Worm (Caenorhabditis elegans) whole organism, L1 larva: ENCODE data around the gene R08C7.1.
A peak's percentile ranks its signal among the peaks of the same experiment; 100 is the strongest.

Source experiments
- C16A3.4 ChIP-seq: fragments of 150-350 bp; optimal IDR thresholded peaks from 2 replicates; lab custom pipeline; 2014; ENCODE audit warnings: missing biosample characterization, missing genetic modification characterization
- F16B12.6 ChIP-seq: fragments of 150-350 bp; optimal IDR thresholded peaks from 2 replicates; lab custom pipeline; 2014; ENCODE audit warnings: missing biosample characterization, missing genetic modification characterization
- Y116A8C.19 ChIP-seq: sonication (generic microtip); optimal IDR thresholded peaks from 2 replicates; lab custom pipeline; 2016; ENCODE audit warnings: missing compliant biosample characterization, missing genetic modification characterization, borderline replicate concordance
- aha-1 ChIP-seq: fragments of 150-350 bp; optimal IDR thresholded peaks from 2 replicates; lab custom pipeline; 2014; ENCODE audit warnings: missing biosample characterization, missing genetic modification characterization
- aly-2 ChIP-seq: fragments of 150-350 bp; optimal IDR thresholded peaks from 2 replicates; lab custom pipeline; 2014; ENCODE audit warnings: missing biosample characterization, missing genetic modification characterization
- blmp-1 ChIP-seq: fragments of 150-350 bp; optimal IDR thresholded peaks from 2 replicates; lab custom pipeline; 2014; ENCODE audit warnings: missing biosample characterization, missing genetic modification characterization
- ceh-63 ChIP-seq: fragments of 200-800 bp; sonication (Bioruptor generic); optimal IDR thresholded peaks from 2 replicates; lab custom pipeline; 2018; ENCODE audit warnings: mild to moderate bottlenecking, missing genetic modification characterization, missing compliant biosample characterization
- ceh-90 ChIP-seq: sonication (generic microtip); optimal IDR thresholded peaks from 2 replicates; lab custom pipeline; 2016; ENCODE audit warnings: missing genetic modification characterization, missing compliant biosample characterization
- dpl-1 ChIP-seq, 3 experiments: fragments of 150-350 bp in 2 of 3; sonication (generic microtip) in 1 of 3; optimal IDR thresholded peaks; 2 replicates each; lab custom pipeline; 2014 to 2017; ENCODE audit warnings: missing biosample characterization in 3 of 3, missing genetic modification characterization in 3 of 3, missing genetic modification reagents in 3 of 3
- efl-3 ChIP-seq: fragments of 200-800 bp; sonication (Bioruptor generic); optimal IDR thresholded peaks from 2 replicates; lab custom pipeline; 2018; ENCODE audit warnings: mild to moderate bottlenecking, missing genetic modification characterization, missing compliant biosample characterization
- egl-13 ChIP-seq: sonication (generic microtip); optimal IDR thresholded peaks from 2 replicates; lab custom pipeline; 2016; ENCODE audit warnings: missing genotype, missing genetic modification reagents, missing genetic modification characterization, missing compliant biosample characterization
- egl-27 ChIP-seq, 2 experiments: fragments of 150-350 bp in 1 of 2; sonication (generic microtip); optimal IDR thresholded peaks; 3 replicates each; lab custom pipeline; 2017 to 2018; ENCODE audit warnings: missing biosample characterization in 2 of 2, missing genetic modification characterization in 2 of 2, missing genetic modification reagents in 2 of 2
- elt-2 ChIP-seq: sonication (generic microtip); optimal IDR thresholded peaks from 2 replicates; lab custom pipeline; 2016; ENCODE audit warnings: missing genetic modification characterization, mild to moderate bottlenecking, inconsistent platforms, missing compliant biosample characterization, missing genetic modification reagents
- elt-3 ChIP-seq, 6 experiments: fragments of 150-350 bp in 1 of 6; sonication (generic microtip); optimal IDR thresholded peaks; 2 replicates each; lab custom pipeline; 2017 to 2018; ENCODE audit warnings: missing biosample characterization in 6 of 6, missing genetic modification characterization in 6 of 6, inconsistent platforms in 1 of 6
- ets-5 ChIP-seq: fragments of 200-800 bp; sonication (Bioruptor generic); IDR thresholded peaks from 2 replicates; pipeline ENCODE4 v1.3.6; 2022; ENCODE audit warnings: missing genetic modification characterization, missing compliant biosample characterization
- fkh-10 ChIP-seq: sonication (generic microtip); optimal IDR thresholded peaks from 2 replicates; lab custom pipeline; 2017; ENCODE audit warnings: missing biosample characterization, missing genetic modification reagents, missing genetic modification characterization
- fkh-4 ChIP-seq: sonication (generic microtip); optimal IDR thresholded peaks from 2 replicates; lab custom pipeline; 2016; ENCODE audit warnings: missing compliant biosample characterization, missing genetic modification characterization, borderline replicate concordance
- grh-1 ChIP-seq: fragments of 200-800 bp; sonication (Bioruptor generic); IDR thresholded peaks from 2 replicates; pipeline ENCODE4 v1.3.6; 2022; ENCODE audit warnings: missing genetic modification reagents, missing genetic modification characterization, missing compliant biosample characterization
- hlh-4 ChIP-seq: sonication (generic microtip); optimal IDR thresholded peaks from 2 replicates; lab custom pipeline; 2016; ENCODE audit warnings: mild to moderate bottlenecking, missing genetic modification characterization, missing compliant biosample characterization
- hpl-2 ChIP-seq: fragments of 150-350 bp; optimal IDR thresholded peaks from 2 replicates; lab custom pipeline; 2014; ENCODE audit warnings: missing biosample characterization, missing genetic modification reagents, missing genetic modification characterization
- irx-1 ChIP-seq: sonication (generic microtip); optimal IDR thresholded peaks from 2 replicates; lab custom pipeline; 2016; ENCODE audit warnings: missing genetic modification characterization, missing compliant biosample characterization
- isw-1 ChIP-seq: fragments of 200-800 bp; sonication (Bioruptor generic); IDR thresholded peaks from 2 replicates; pipeline ENCODE4 v1.3.6; 2022; ENCODE audit warnings: missing genetic modification characterization, missing compliant biosample characterization
- lin-14 ChIP-seq: fragments of 200-800 bp; sonication (Bioruptor generic); optimal IDR thresholded peaks from 2 replicates; lab custom pipeline; 2018; ENCODE audit warnings: mild to moderate bottlenecking, missing genetic modification characterization, moderate library complexity, missing compliant biosample characterization
- lin-15B ChIP-seq: fragments of 150-350 bp; sonication (generic microtip); optimal IDR thresholded peaks from 3 replicates; lab custom pipeline; 2014; ENCODE audit warnings: missing biosample characterization, missing genetic modification characterization
- lin-35 ChIP-seq, 2 experiments: fragments of 150-350 bp; optimal IDR thresholded peaks; 2 replicates each; lab custom pipeline; 2014; ENCODE audit warnings: missing biosample characterization in 2 of 2, missing genetic modification characterization in 2 of 2, missing genetic modification reagents in 2 of 2
- lin-39 ChIP-seq: fragments of 150-350 bp; optimal IDR thresholded peaks from 2 replicates; lab custom pipeline; 2014; ENCODE audit warnings: missing biosample characterization, missing genetic modification reagents, missing genetic modification characterization
- lir-3 ChIP-seq: sonication (generic microtip); optimal IDR thresholded peaks from 2 replicates; lab custom pipeline; 2016; ENCODE audit warnings: mild to moderate bottlenecking, missing genetic modification characterization, moderate library complexity, missing compliant biosample characterization; ENCODE audit not compliant: poor library complexity
- lsy-2 ChIP-seq, 2 experiments: fragments of 150-350 bp; optimal IDR thresholded peaks; 2 replicates each; lab custom pipeline; 2014; ENCODE audit warnings: missing biosample characterization in 2 of 2, missing genetic modification characterization in 2 of 2
- mab-9 ChIP-seq: fragments of 200-800 bp; sonication (Bioruptor generic); IDR thresholded peaks from 2 replicates; pipeline ENCODE4 v1.3.6; 2022; ENCODE audit warnings: missing genetic modification reagents, missing genetic modification characterization, missing compliant biosample characterization
- mef-2 ChIP-seq: fragments of 150-350 bp; optimal IDR thresholded peaks from 2 replicates; lab custom pipeline; 2014; ENCODE audit warnings: missing biosample characterization, missing genetic modification characterization
- mep-1 ChIP-seq: fragments of 150-350 bp; optimal IDR thresholded peaks from 2 replicates; lab custom pipeline; 2014; ENCODE audit warnings: missing biosample characterization, missing genetic modification characterization
- nhr-11 ChIP-seq: fragments of 150-350 bp; optimal IDR thresholded peaks from 2 replicates; lab custom pipeline; 2014; ENCODE audit warnings: missing biosample characterization, missing genetic modification characterization
- nhr-19 ChIP-seq: fragments of 200-800 bp; sonication (Bioruptor generic); conservative IDR thresholded peaks from 2 replicates; pipeline ENCODE4 v1.3.6; 2022; ENCODE audit warnings: missing genetic modification characterization, missing compliant biosample characterization
- nhr-237 ChIP-seq: fragments of 150-350 bp; optimal IDR thresholded peaks from 2 replicates; lab custom pipeline; 2014; ENCODE audit warnings: missing biosample characterization, missing genetic modification characterization
- nhr-28 ChIP-seq: fragments of 150-350 bp; optimal IDR thresholded peaks from 2 replicates; lab custom pipeline; 2014; ENCODE audit warnings: missing biosample characterization, missing genetic modification characterization
- nhr-47 ChIP-seq: sonication (generic microtip); optimal IDR thresholded peaks from 2 replicates; lab custom pipeline; 2016; ENCODE audit warnings: mild to moderate bottlenecking, missing genetic modification characterization, moderate library complexity, missing compliant biosample characterization
- nhr-77 ChIP-seq: fragments of 150-350 bp; optimal IDR thresholded peaks from 2 replicates; lab custom pipeline; 2014; ENCODE audit warnings: missing biosample characterization, missing genetic modification characterization
- nhr-85 ChIP-seq: sonication (generic microtip); peaks from one replicate; lab custom pipeline; 2016; ENCODE audit warnings: missing genetic modification characterization, inconsistent platforms, missing compliant biosample characterization
- pag-3 ChIP-seq: sonication (generic microtip); optimal IDR thresholded peaks from 2 replicates; lab custom pipeline; 2017; ENCODE audit warnings: missing genetic modification characterization, mild to moderate bottlenecking, missing compliant biosample characterization, antibody characterized with exemption, borderline replicate concordance; ENCODE audit not compliant: insufficient read depth
- rnt-1 ChIP-seq: sonication (generic microtip); optimal IDR thresholded peaks from 2 replicates; lab custom pipeline; 2016; ENCODE audit warnings: mild to moderate bottlenecking, missing genetic modification characterization, moderate library complexity, missing compliant biosample characterization
- skn-1 ChIP-seq: fragments of 150-350 bp; optimal IDR thresholded peaks from 2 replicates; lab custom pipeline; 2014; ENCODE audit warnings: missing biosample characterization, missing genetic modification characterization
- snu-23 ChIP-seq: sonication (generic microtip); optimal IDR thresholded peaks from 2 replicates; lab custom pipeline; 2016; ENCODE audit warnings: missing genetic modification characterization, missing compliant biosample characterization
- sox-4 ChIP-seq: sonication (generic microtip); optimal IDR thresholded peaks from 2 replicates; lab custom pipeline; 2016; ENCODE audit warnings: missing genetic modification characterization, missing compliant biosample characterization
- sptf-1 ChIP-seq: fragments of 150-350 bp; optimal IDR thresholded peaks from 2 replicates; lab custom pipeline; 2014; ENCODE audit warnings: missing biosample characterization, missing genetic modification characterization
- sup-37 ChIP-seq: fragments of 200-800 bp; sonication (Bioruptor generic); optimal IDR thresholded peaks from 2 replicates; lab custom pipeline; 2018; ENCODE audit warnings: mild to moderate bottlenecking, missing genetic modification characterization, missing compliant biosample characterization
- tbx-2 ChIP-seq: sonication (generic microtip); optimal IDR thresholded peaks from 2 replicates; lab custom pipeline; 2016; ENCODE audit warnings: missing genetic modification characterization, missing compliant biosample characterization
- unc-130 ChIP-seq: fragments of 150-350 bp; optimal IDR thresholded peaks from 2 replicates; lab custom pipeline; 2017; ENCODE audit warnings: missing biosample characterization, missing genetic modification characterization, inconsistent platforms
- unc-30 ChIP-seq: sonication (generic microtip); optimal IDR thresholded peaks from 2 replicates; lab custom pipeline; 2017; ENCODE audit warnings: missing biosample characterization, missing genetic modification characterization
- vab-15 ChIP-seq: sonication (generic microtip); optimal IDR thresholded peaks from 2 replicates; lab custom pipeline; 2017; ENCODE audit warnings: missing genotype, mild to moderate bottlenecking, missing genetic modification characterization, missing compliant biosample characterization
- zag-1 ChIP-seq: fragments of 150-350 bp; optimal IDR thresholded peaks from 2 replicates; lab custom pipeline; 2014; ENCODE audit warnings: missing biosample characterization, missing genetic modification characterization
- ztf-4 ChIP-seq: fragments of 150-350 bp; optimal IDR thresholded peaks from 2 replicates; lab custom pipeline; 2014; ENCODE audit warnings: missing biosample characterization, missing genetic modification characterization

The R08C7.1 gene

DNA sequence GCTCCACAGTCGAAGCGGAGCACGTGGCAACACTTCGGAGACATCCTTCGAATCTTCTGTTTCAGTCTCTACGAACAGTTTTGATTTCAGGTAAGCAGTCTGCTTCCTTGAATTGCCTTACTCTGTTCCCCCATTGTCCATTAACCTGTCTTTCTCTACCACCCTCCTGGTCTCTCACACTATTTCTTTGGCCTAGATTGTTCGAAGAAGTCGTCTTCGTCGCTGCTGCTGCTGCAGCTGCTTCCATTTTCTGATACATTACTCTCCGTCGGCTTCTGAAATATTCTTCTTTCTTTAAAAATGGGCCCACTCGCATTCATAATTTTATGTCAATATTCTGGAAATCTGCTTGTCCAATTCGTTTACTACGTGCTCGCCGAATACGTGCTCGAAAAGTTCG, at the start of gene R08C7.1:
R08C7.1 (plus strand) TSS at position 301 of the 400 bp plus-strand sequence.
- TF ChIP-seq nhr-85 (tag; lab: Kevin White, UChicago) (peak; percentile 37), elt-2 (no peak)

DNA sequence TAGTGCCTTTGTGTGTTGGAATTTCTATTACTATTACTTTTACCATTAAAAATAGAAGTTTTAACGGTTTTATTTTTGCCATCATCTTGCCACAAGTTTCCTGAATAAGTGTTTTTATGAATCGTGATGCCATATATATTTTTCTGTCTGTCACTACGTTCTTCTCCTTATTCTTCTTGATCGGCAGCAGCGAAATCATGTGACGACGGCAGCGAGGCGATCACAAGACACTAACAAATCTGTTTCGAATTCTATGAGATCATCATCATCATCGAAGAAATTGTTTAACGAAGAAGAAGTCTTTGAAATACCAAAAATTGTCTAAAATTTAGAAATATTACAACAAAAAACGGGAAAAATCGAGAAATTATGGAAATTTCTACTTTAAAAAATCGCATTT, 49.3 kb upstream of the R08C7.1 start:
- TF ChIP-seq vab-15: no peak
- peak; percentile 37 for TF ChIP-seq tbx-2 (tag; lab: Kevin White, UChicago)
- peak; percentile 88 for TF ChIP-seq blmp-1 (tag; lab: Kevin White, UChicago)
- TF ChIP-seq nhr-11: peak; percentile 1
- TF ChIP-seq F16B12.6: no peak
- TF ChIP-seq elt-3 (tag; optimal IDR thresholded peaks at IDR 0.05; lab: Kevin White, UChicago): peak in 2 of 6 experiments; percentile 55 to 92
- TF ChIP-seq ets-5 (GFP tag; lab: Robert Waterston, UW): no peak
- TF ChIP-seq elt-2: no peak
- TF ChIP-seq skn-1: peak; percentile 67
- TF ChIP-seq nhr-77 (tag; lab: Kevin White, UChicago): no peak
- TF ChIP-seq lin-39 (tag; lab: Kevin White, UChicago): no peak
- TF ChIP-seq unc-30 (tag; lab: Kevin White, UChicago): no peak
- no peak for TF ChIP-seq efl-3 (GFP tag; lab: Kevin White, UChicago)
- TF ChIP-seq lir-3 (tag; lab: Kevin White, UChicago): peak; percentile 24
- no peak for TF ChIP-seq lin-15B (tag; lab: Kevin White, UChicago)
- peak; percentile 87 for TF ChIP-seq snu-23 (GFP tag; lab: Kevin White, UChicago)
- peak; percentile 37 for TF ChIP-seq sox-4
- peak; percentile 39 for TF ChIP-seq ztf-4 (tag; lab: Kevin White, UChicago)
- no peak for TF ChIP-seq rnt-1 (tag; lab: Kevin White, UChicago)
- TF ChIP-seq hlh-4 (tag; lab: Kevin White, UChicago): no peak
- TF ChIP-seq zag-1: no peak
- TF ChIP-seq grh-1 (GFP tag; lab: Robert Waterston, UW): peak; percentile 60
- peak; percentile 16 to 54 (median 33) for TF ChIP-seq dpl-1 (GFP tag; optimal IDR thresholded peaks at IDR 0.05; lab: Kevin White, UChicago)
- TF ChIP-seq nhr-237: no peak
- TF ChIP-seq nhr-85 (tag; lab: Kevin White, UChicago): peak; percentile 96
- TF ChIP-seq lin-14: peak; percentile 82
- no peak for TF ChIP-seq egl-27 (tag; optimal IDR thresholded peaks at IDR 0.05; lab: Kevin White, UChicago)
- TF ChIP-seq ceh-90 (tag; lab: Kevin White, UChicago): no peak
- TF ChIP-seq sup-37 (GFP tag; lab: Kevin White, UChicago): no peak
- TF ChIP-seq Y116A8C.19 (tag; lab: Kevin White, UChicago): no peak
- TF ChIP-seq irx-1 (tag; lab: Kevin White, UChicago): no peak
- TF ChIP-seq egl-13 (tag; lab: Kevin White, UChicago): no peak
- peak; percentile 7 to 75 for TF ChIP-seq lin-35 (GFP tag; optimal IDR thresholded peaks at IDR 0.05; lab: Kevin White, UChicago)
- TF ChIP-seq fkh-10: no peak
- TF ChIP-seq lsy-2 (tag; optimal IDR thresholded peaks at IDR 0.05; lab: Kevin White, UChicago): peak; percentile 64 to 71
- TF ChIP-seq nhr-47 (tag; lab: Kevin White, UChicago): peak; percentile 66
- no peak for TF ChIP-seq aha-1 (tag; lab: Kevin White, UChicago)
- no peak for TF ChIP-seq hpl-2 (GFP tag; lab: Kevin White, UChicago)
- peak; percentile 54 for TF ChIP-seq mep-1 (tag; lab: Kevin White, UChicago)
- no peak for TF ChIP-seq ceh-63 (GFP tag; lab: Kevin White, UChicago)
- TF ChIP-seq mef-2 (tag; lab: Kevin White, UChicago): no peak
- peak; percentile 61 for TF ChIP-seq nhr-19 (GFP tag; lab: Robert Waterston, UW)
- TF ChIP-seq unc-130 (tag; lab: Kevin White, UChicago): peak; percentile 85
- TF ChIP-seq sptf-1 (tag; lab: Kevin White, UChicago): no peak
- no peak for TF ChIP-seq isw-1 (GFP tag; lab: Robert Waterston, UW)
- TF ChIP-seq mab-9 (GFP tag; lab: Robert Waterston, UW): no peak
- no peak for TF ChIP-seq pag-3
- peak; percentile 60 for TF ChIP-seq C16A3.4 (tag; lab: Kevin White, UChicago)
- no peak for TF ChIP-seq nhr-28 (tag; lab: Kevin White, UChicago)
- TF ChIP-seq fkh-4 (tag; lab: Kevin White, UChicago): no peak
- TF ChIP-seq aly-2 (tag; lab: Kevin White, UChicago): no peak
